Fruit fly (Drosophila melanogaster) Kc167 (cell line): Measurements from ENCODE around the gene Pat1.

Experiments used
- Sin3A ChIP-seq: fragments of >200 bp; optimal IDR thresholded peaks from 2 replicates; lab custom pipeline; 2018; ENCODE audit warnings: missing external identifiers
- h ChIP-seq: fragments of >200 bp; optimal IDR thresholded peaks from 3 replicates; lab custom pipeline; 2018; ENCODE audit warnings: missing external identifiers
- insv ChIP-seq: fragments of >200 bp; optimal IDR thresholded peaks from 3 replicates; lab custom pipeline; 2018; ENCODE audit warnings: missing external identifiers
- ttk ChIP-seq: sonication (Bioruptor generic); optimal IDR thresholded peaks from 2 replicates; lab custom pipeline; 2017; ENCODE audit warnings: missing external identifiers

DNA sequence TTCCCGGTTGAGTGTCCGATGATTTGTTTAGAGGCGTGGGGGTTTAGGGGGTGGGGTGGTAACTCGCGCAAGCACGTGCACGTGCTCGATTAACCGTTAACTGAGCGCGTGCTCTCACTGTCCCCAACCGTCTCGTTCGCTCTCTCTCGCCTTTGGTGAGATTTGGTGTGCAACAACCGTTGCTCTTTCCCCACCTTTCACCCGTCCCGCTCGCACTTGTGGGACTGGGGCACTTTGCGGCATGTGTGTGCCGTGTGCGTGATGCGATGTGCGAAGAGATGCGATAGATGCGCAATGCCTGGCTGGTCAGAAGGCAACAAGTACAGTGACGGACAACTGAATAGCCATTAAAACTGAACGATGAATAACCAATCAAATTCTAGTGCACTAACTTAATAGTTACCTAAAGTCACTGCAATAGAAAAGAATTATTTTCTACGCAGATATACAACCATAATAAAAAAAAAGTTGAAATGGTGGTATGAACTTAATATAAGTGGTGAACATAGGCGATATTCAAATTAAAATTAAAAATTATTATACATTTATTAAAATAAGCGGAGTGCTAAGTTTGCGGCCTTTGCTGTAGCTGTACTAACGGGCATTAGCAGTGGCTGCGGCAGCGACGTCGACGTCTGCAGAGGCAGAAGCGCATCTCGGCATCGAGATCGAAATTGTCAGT lies 19.2 kb upstream of the Pat1 start:
- TF ChIP-seq h (lab: Kevin White, UChicago) (no peak), insv (no peak), Sin3A (lab: Kevin White, UChicago) (no peak), ttk (lab: Kevin White, UChicago) (no peak)
